Fruit fly (Drosophila melanogaster): ENCODE data around the gene CG15019.

dm6 chr3L:4375675-4376366, 30.0 kb downstream of the CG15019 start:
- no peak for TF ChIP-seq Abd-B (GFP tag; optimal IDR thresholded peaks at IDR 0.05)
- no peak for TF ChIP-seq tai (GFP tag; optimal IDR thresholded peaks at IDR 0.05)
- no peak for TF ChIP-seq CG32264 (GFP tag; optimal IDR thresholded peaks at IDR 0.05)
- no peak for TF ChIP-seq lola (GFP tag; optimal IDR thresholded peaks at IDR 0.05)
- TF ChIP-seq fru (GFP tag; optimal IDR thresholded peaks at IDR 0.05): no peak
- no peak for TF ChIP-seq h (GFP tag; optimal IDR thresholded peaks at IDR 0.05)

All from whole organism, wandering third instar larva.